Worm (Caenorhabditis elegans): ENCODE results near the gene F49C12.15.

Gene F49C12.15

DNA sequence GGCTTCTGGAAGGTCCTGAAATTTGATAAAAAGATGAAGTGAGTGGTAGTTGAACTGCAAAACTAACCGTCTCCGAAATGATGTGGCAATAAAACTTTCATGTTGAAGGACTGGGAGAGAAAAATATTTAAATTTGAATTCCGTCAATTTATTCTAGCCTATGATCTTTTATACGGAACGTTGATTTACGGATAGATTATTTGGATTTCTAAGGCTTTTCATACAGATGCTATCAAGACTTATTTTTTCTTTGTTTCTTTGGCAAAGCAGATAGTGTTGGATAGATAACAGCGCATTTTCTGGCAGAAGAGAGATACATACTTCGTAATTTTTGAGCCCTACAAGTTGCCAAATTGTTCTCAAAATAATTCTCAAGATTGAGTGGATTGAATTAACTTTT, 20.3 kb upstream of the F49C12.15 start, which contains the start of gene F49C12.4:
TSS of gene F49C12.4 (minus strand) at position 101 of the 400 bp plus-strand sequence.
- TF ChIP-seq ham-2 (GFP tag; optimal IDR thresholded peaks at IDR 0.05) (no peak), ceh-43 (GFP tag; optimal IDR thresholded peaks at IDR 0.05) (no peak), elt-1 (tag; optimal IDR thresholded peaks at IDR 0.05; ENCODE audit: borderline replicate concordance, insufficient read depth) (peak; percentile 61), sem-2 (GFP tag; optimal IDR thresholded peaks at IDR 0.05) (no peak)

DNA sequence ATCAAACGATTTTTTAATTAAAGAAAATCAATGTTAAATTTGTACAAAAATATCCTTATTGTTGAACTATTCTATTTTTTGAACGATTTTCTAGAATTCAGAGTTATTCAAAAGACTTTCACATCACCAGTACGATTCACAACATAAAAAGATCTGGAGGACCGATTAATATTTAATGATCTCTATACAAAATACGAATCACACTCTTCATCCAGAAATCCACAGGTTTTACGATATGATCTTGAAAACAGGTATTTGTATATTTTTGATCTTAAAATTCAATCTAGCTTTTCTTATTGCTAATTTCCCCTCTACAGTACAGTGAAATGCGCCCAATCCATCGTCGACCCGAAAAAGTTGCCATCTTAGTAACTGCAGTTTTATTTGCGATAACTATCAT, 19.6 kb upstream of the F49C12.15 start, which contains the start of gene F49C12.5:
TSS of gene F49C12.5 (plus strand) at position 301 of the 400 bp plus-strand sequence.
- no peak for TF ChIP-seq elt-3 (tag; optimal IDR thresholded peaks at IDR 0.05)
- no peak for TF ChIP-seq unc-39 (tag; optimal IDR thresholded peaks at IDR 0.05)
- no peak for TF ChIP-seq lin-13 (tag; optimal IDR thresholded peaks at IDR 0.05)

DNA sequence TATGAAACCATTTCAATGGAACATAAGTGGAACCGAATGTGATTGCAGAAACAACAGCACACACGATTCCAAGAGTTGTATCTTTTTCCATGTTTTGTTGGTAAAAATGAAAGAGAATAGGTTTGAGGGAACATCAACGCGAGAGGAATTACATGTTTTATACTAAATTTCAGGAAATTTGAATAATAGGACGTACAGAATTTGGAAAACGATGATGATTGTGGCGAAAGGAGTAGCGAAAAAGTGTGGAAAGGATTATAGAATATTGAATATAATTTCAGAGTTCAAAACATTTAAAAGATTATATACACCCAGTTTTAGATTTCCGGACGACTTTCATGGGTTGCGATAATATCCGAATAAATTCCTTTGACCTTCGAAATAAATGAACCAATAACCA, 15.3 kb upstream of the F49C12.15 start, which contains the start of gene F49C12.6:
TSS of gene F49C12.6 (minus strand) at position 101 of the 400 bp plus-strand sequence.
- TF ChIP-seq lin-32 (GFP tag; optimal IDR thresholded peaks at IDR 0.05): no peak
- TF ChIP-seq lsy-2 (tag; optimal IDR thresholded peaks at IDR 0.05): no peak
- TF ChIP-seq bed-3 (GFP tag; optimal IDR thresholded peaks at IDR 0.05): no peak

DNA sequence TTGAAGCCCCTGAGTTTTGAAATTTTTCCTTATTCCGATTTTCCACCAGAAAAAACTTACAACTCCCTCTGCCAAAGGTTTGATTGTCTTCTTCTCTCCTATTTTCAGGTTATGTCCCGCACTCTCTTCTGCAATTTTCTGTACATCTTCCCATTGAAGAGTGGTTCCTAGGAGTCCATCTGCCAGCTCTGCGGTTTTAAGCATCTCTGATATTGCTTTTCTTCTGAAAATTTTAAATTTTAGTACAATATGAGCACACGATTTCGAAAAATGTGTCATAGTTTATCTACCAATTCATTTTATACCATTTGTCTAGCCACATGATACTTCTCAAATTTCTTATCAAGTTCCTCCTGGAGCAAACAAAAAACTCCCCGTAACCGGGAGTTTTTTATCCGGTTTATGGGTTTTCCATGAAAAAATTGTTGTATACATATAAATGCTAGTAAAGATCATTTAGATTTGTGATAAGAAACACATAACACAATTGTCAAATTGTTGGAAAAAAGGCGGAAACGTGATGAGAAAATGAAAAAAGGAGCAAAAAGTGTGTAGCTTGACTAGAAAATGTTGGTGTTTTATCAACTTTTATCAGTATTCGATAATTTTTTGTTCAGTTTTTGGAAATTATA, 13.2 kb upstream of the F49C12.15 start:
- TF ChIP-seq nhr-237 (tag; optimal IDR thresholded peaks at IDR 0.05) (no peak), zip-8 (tag; optimal IDR thresholded peaks at IDR 0.05) (no peak), ceh-39 (tag; optimal IDR thresholded peaks at IDR 0.05) (no peak), mep-1 (tag; optimal IDR thresholded peaks at IDR 0.05) (no peak), mab-5 (tag; optimal IDR thresholded peaks at IDR 0.05) (no peak), tbx-8 (GFP tag; optimal IDR thresholded peaks at IDR 0.05) (no peak), M03D4.4 (tag; optimal IDR thresholded peaks at IDR 0.05) (no peak)

ce11 chrIV:9312827-9313226, 11.4 kb upstream of the F49C12.15 start, which contains the start of gene F49C12.7:
Gene F49C12.7 (minus strand): TSS chrIV:9312927.
- TF ChIP-seq zip-8 (tag; optimal IDR thresholded peaks at IDR 0.05): peak; percentile 89

DNA sequence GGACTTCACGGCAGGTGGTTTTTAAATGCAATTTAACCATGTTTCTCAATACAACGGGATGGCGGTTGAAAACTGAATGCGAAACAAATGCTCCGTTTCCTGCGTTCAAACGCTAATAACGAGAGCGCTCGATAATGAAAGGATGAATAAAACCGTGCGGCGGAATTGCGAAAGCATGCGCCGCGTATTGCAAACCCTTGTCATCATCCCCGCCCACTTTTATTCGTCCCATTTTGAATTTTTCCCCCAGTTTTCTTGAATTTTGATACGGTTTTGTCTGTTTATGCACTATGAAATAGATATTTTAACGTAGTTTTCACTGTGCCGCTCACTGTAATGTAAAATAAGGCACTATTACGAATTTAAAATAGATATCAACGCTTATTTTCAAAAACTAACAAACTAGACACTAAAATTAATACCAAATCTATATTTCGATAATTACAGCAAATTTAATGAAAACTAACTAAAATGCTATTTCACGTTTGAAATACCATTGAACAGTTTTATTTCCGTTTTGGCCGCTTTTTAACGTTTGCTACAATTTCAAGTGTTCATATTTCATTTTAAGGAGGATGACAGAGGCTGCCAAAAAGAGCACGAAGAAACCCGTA, 8.1 kb upstream of the F49C12.15 start, which contains the start of the genes F49C12.9 and rpn-7:
TSS of gene F49C12.9 (minus strand) at position 148 of the 614 bp plus-strand sequence.
TSS of gene rpn-7 (plus strand) at position 564 of the 614 bp plus-strand sequence.
- TF ChIP-seq blmp-1 (tag; optimal IDR thresholded peaks at IDR 0.05) (no peak), mls-2 (tag; optimal IDR thresholded peaks at IDR 0.05) (no peak), flh-1 (GFP tag; optimal IDR thresholded peaks at IDR 0.05) (peak; percentile 7), unc-62 (GFP tag; optimal IDR thresholded peaks at IDR 0.05) (no peak), M03D4.4 (tag; optimal IDR thresholded peaks at IDR 0.05) (peak; percentile 67), mab-5 (tag; optimal IDR thresholded peaks at IDR 0.05) (no peak), ceh-43 (GFP tag; optimal IDR thresholded peaks at IDR 0.05) (peak; percentile 81), ceh-83 (GFP tag; optimal IDR thresholded peaks at IDR 0.05) (no peak), tbx-8 (GFP tag; optimal IDR thresholded peaks at IDR 0.05) (no peak), nhr-76 (tag; optimal IDR thresholded peaks at IDR 0.05) (peak; percentile 1), ham-2 (GFP tag; optimal IDR thresholded peaks at IDR 0.05) (no peak), lin-32 (GFP tag; optimal IDR thresholded peaks at IDR 0.05) (no peak), nhr-12 (tag; optimal IDR thresholded peaks at IDR 0.05) (peak; percentile 35), nhr-2 (tag; optimal IDR thresholded peaks at IDR 0.05) (no peak), lin-13 (tag; optimal IDR thresholded peaks at IDR 0.05) (no peak), mep-1 (tag; optimal IDR thresholded peaks at IDR 0.05) (peak; percentile 82), snpc-4 (tag; optimal IDR thresholded peaks at IDR 0.05) (no peak), ceh-39 (tag; optimal IDR thresholded peaks at IDR 0.05) (peak; percentile 30), bed-3 (GFP tag; optimal IDR thresholded peaks at IDR 0.05) (peak; percentile 37), drap-1 (GFP tag; optimal IDR thresholded peaks at IDR 0.05) (peak; percentile 73), zip-8 (tag; optimal IDR thresholded peaks at IDR 0.05) (no peak), unc-39 (tag; optimal IDR thresholded peaks at IDR 0.05) (no peak), pha-4 (tag; optimal IDR thresholded peaks at IDR 0.05) (peak; percentile 7), nhr-237 (tag; optimal IDR thresholded peaks at IDR 0.05) (peak; percentile 16), hlh-1 (tag; optimal IDR thresholded peaks at IDR 0.05) (peak; percentile 67), ztf-11 (tag; optimal IDR thresholded peaks at IDR 0.05) (peak; percentile 52), sem-2 (GFP tag; optimal IDR thresholded peaks at IDR 0.05) (peak; percentile 36), unc-120 (tag; optimal IDR thresholded peaks at IDR 0.05; ENCODE audit: poor library complexity, severe bottlenecking) (no peak), elt-1 (tag; optimal IDR thresholded peaks at IDR 0.05; ENCODE audit: borderline replicate concordance, insufficient read depth) (peak; percentile 36), sptf-1 (tag; optimal IDR thresholded peaks at IDR 0.05) (peak; percentile 85), elt-3 (tag; optimal IDR thresholded peaks at IDR 0.05) (no peak), ces-1 (GFP tag; optimal IDR thresholded peaks at IDR 0.05) (peak; percentile 60), nhr-28 (tag; optimal IDR thresholded peaks at IDR 0.05) (no peak), lsy-2 (tag; optimal IDR thresholded peaks at IDR 0.05) (peak; percentile 37), cnd-1 (tag; optimal IDR thresholded peaks at IDR 0.05) (peak; percentile 62)
